Fruit fly (Drosophila melanogaster): ENCODE results near the gene ras.

Gene ras

dm6 chrX:10762959-10763883 is 18.9 kb downstream of the ras start (continued):
- no peak for TF ChIP-seq CG2202 (tag; optimal IDR thresholded peaks at IDR 0.05)
- peak; percentile 34 for TF ChIP-seq HmgZ (tag; optimal IDR thresholded peaks at IDR 0.05)
- TF ChIP-seq Atf6 (GFP tag; IDR thresholded peaks at IDR 0.05) = peak; percentile 49; the same call in 1 of the 2 replicates
- TF ChIP-seq Side (GFP tag; optimal IDR thresholded peaks at IDR 0.05) = no peak
- TF ChIP-seq scrt (GFP tag; optimal IDR thresholded peaks at IDR 0.05) = peak; percentile 25
- TF ChIP-seq crol (GFP tag; IDR thresholded peaks at IDR 0.05) = peak; percentile 97
- peak; percentile 64 for TF ChIP-seq cg (GFP tag; optimal IDR thresholded peaks at IDR 0.05)
- peak; percentile 28 for TF ChIP-seq CG15601 (tag; optimal IDR thresholded peaks at IDR 0.05)
- TF ChIP-seq CG1603 (tag; optimal IDR thresholded peaks at IDR 0.05) = no peak
- TF ChIP-seq CG6689 (GFP tag; IDR thresholded peaks at IDR 0.05) = 0 out of 2 replicates have a peak, but pooled peaks have one; percentile 6
- peak; percentile 11 for TF ChIP-seq CG4424 (GFP tag; optimal IDR thresholded peaks at IDR 0.05)
- TF ChIP-seq sens (GFP tag) = peak; percentile 59
- peak; percentile 88 for TF ChIP-seq psq (GFP tag; optimal IDR thresholded peaks at IDR 0.05)
- no peak for TF ChIP-seq klu (GFP tag; IDR thresholded peaks at IDR 0.05)
- TF ChIP-seq TFAM (GFP tag; optimal IDR thresholded peaks at IDR 0.05) = no peak
- no peak for TF ChIP-seq prd (optimal IDR thresholded peaks at IDR 0.05)
- 0 out of 3 replicates have a peak, but pooled peaks have one; percentile 28 for TF ChIP-seq prd (GFP tag; IDR thresholded peaks at IDR 0.05)
- TF ChIP-seq CG32767 (GFP tag; IDR thresholded peaks at IDR 0.05) = no peak
- peak; percentile 6 for TF ChIP-seq Deaf1 (tag; optimal IDR thresholded peaks at IDR 0.05)
- peak; percentile 55 for TF ChIP-seq lab (GFP tag; optimal IDR thresholded peaks at IDR 0.05)
- peak; percentile 44 for TF ChIP-seq CG30403 (GFP tag; optimal IDR thresholded peaks at IDR 0.05)
- no peak for TF ChIP-seq CG4854 (GFP tag; optimal IDR thresholded peaks at IDR 0.05)
- peak; percentile 19 for TF ChIP-seq CG8388 (GFP tag; optimal IDR thresholded peaks at IDR 0.05)
- TF ChIP-seq Dek (tag; optimal IDR thresholded peaks at IDR 0.05) = peak; percentile 23
- peak; percentile 40; the same call in 1 of the 3 replicates for TF ChIP-seq so (GFP tag; IDR thresholded peaks at IDR 0.05)
- TF ChIP-seq dpn (GFP tag; optimal IDR thresholded peaks at IDR 0.05) = peak in 1 of 2 experiments; percentile 1
- peak; percentile 35 for TF ChIP-seq Oli (tag; optimal IDR thresholded peaks at IDR 0.05)
- TF ChIP-seq CG16779 (GFP tag; IDR thresholded peaks at IDR 0.05) = no peak
- no peak for TF ChIP-seq stc (GFP tag; IDR thresholded peaks at IDR 0.05)
- TF ChIP-seq abd-A (tag; optimal IDR thresholded peaks at IDR 0.05) = peak; percentile 88
- no peak for TF ChIP-seq ems (GFP tag; optimal IDR thresholded peaks at IDR 0.05)
- TF ChIP-seq wdn (GFP tag; IDR thresholded peaks at IDR 0.05) = no peak
- 0 out of 2 replicates have a peak, but pooled peaks have one; percentile 19 for TF ChIP-seq E2f1 (GFP tag; IDR thresholded peaks at IDR 0.05)
- peak; percentile 94 for TF ChIP-seq chinmo (GFP tag; IDR thresholded peaks at IDR 0.05; ENCODE audit: partially characterized antibody)
- TF ChIP-seq Xrp1 (GFP tag; IDR thresholded peaks at IDR 0.05) = 0 out of 2 replicates have a peak, but pooled peaks have one; percentile 18
- peak; percentile 81 for TF ChIP-seq mirr (GFP tag; optimal IDR thresholded peaks at IDR 0.05)
- TF ChIP-seq lilli (GFP tag; optimal IDR thresholded peaks at IDR 0.05) = peak; percentile 26
- peak; percentile 76 for TF ChIP-seq cwo (GFP tag; optimal IDR thresholded peaks at IDR 0.05)
- TF ChIP-seq amos (GFP tag; IDR thresholded peaks at IDR 0.05; ENCODE audit: partially characterized antibody) = peak; percentile 20; the same call in 1 of the 2 replicates
- TF ChIP-seq CG12155 (GFP tag; optimal IDR thresholded peaks at IDR 0.05) = peak; percentile 10
- peak; percentile 74 for TF ChIP-seq exex (tag; optimal IDR thresholded peaks at IDR 0.05)
- TF ChIP-seq CG10543 (GFP tag; optimal IDR thresholded peaks at IDR 0.05) = peak; percentile 70
- peak; percentile 14 to 48 for TF ChIP-seq Trl (optimal IDR thresholded peaks at IDR 0.05)
- TF ChIP-seq Trl (GFP tag; optimal IDR thresholded peaks at IDR 0.05) = no peak
- TF ChIP-seq sob (GFP tag; IDR thresholded peaks at IDR 0.05) = no peak
- peak; percentile 13 for TF ChIP-seq Blimp-1 (GFP tag; optimal IDR thresholded peaks at IDR 0.05)
- TF ChIP-seq Ets65A (GFP tag) = no peak
- TF ChIP-seq CG12769 (tag; optimal IDR thresholded peaks at IDR 0.05) = peak; percentile 62
- peak; percentile 22 for TF ChIP-seq CG17359 (tag; optimal IDR thresholded peaks at IDR 0.05)

Measured in whole organism, embryonic.